ENCODE assay signal across 5 worm cellular contexts in the genomic region with DNA sequence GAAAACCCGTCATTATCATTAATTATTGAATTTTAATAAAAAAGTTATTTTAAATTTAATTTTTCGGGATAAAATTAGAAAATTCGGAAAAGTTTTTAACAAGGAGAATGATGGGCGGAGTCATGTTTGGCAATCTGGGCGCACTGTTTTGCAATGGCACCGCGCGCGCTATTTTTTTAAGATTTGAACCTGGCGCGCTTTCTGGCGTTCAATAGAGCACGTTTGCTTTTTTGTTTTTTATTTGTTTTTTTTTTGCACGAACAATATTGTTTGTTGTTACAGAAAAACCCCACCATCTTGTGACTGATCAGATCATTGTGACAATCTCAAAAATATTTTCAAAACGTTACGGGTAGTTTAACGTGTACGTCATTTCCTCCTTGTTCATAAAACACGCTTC.
A peak's percentile ranks its signal among the peaks of the same experiment; 100 is the strongest.
TF ChIP-seq lines count a peak whose summit lies in the region.

Gene hyls-1 (plus strand): TSS at position 249 of the 400 bp plus-strand sequence.

TF ChIP-seq in whole organism, L1 larva, 84 proteins besides CTCF, POLR2A, EP300 and RAD21 (continues in another document):
- TF ChIP-seq nhr-90 (tag; optimal IDR thresholded peaks at IDR 0.05; lab: Kevin White, UChicago; ENCODE audit: poor library complexity): peak; percentile 89
- TF ChIP-seq C34B4.2 (tag; optimal IDR thresholded peaks at IDR 0.05; lab: Kevin White, UChicago): no peak
- no peak for TF ChIP-seq unc-30 (tag; optimal IDR thresholded peaks at IDR 0.05; lab: Kevin White, UChicago)
- no peak for TF ChIP-seq ceh-90 (tag; optimal IDR thresholded peaks at IDR 0.05; lab: Kevin White, UChicago)
- peak; percentile 44 for TF ChIP-seq ceh-8 (GFP tag; optimal IDR thresholded peaks at IDR 0.05; lab: Kevin White, UChicago)
- TF ChIP-seq fkh-10 (GFP tag; optimal IDR thresholded peaks at IDR 0.05; lab: Kevin White, UChicago): peak; percentile 37
- TF ChIP-seq dsc-1 (tag; optimal IDR thresholded peaks at IDR 0.05; lab: Kevin White, UChicago): peak; percentile 82
- TF ChIP-seq nhr-19 (GFP tag; conservative IDR thresholded peaks at IDR 0.05; lab: Robert Waterston, UW): peak; percentile 91
- no peak for TF ChIP-seq nhr-28 (tag; optimal IDR thresholded peaks at IDR 0.05; lab: Kevin White, UChicago)
- TF ChIP-seq tlp-1 (tag; optimal IDR thresholded peaks at IDR 0.05; lab: Kevin White, UChicago): no peak
- TF ChIP-seq snu-23 (GFP tag; optimal IDR thresholded peaks at IDR 0.05; lab: Kevin White, UChicago): peak; percentile 92
- TF ChIP-seq dpl-1 (GFP tag; optimal IDR thresholded peaks at IDR 0.05; lab: Kevin White, UChicago): peak; percentile 94 to 95 (median 95)
- TF ChIP-seq zag-1 (tag; optimal IDR thresholded peaks at IDR 0.05; lab: Kevin White, UChicago): no peak
- TF ChIP-seq ama-1 (optimal IDR thresholded peaks at IDR 0.05; lab: Kevin White, UChicago): no peak
- peak; percentile 8 for TF ChIP-seq sox-4 (tag; optimal IDR thresholded peaks at IDR 0.05; lab: Kevin White, UChicago)
- TF ChIP-seq mep-1 (tag; optimal IDR thresholded peaks at IDR 0.05; lab: Kevin White, UChicago): peak; percentile 80
- TF ChIP-seq swsn-7 (tag; optimal IDR thresholded peaks at IDR 0.05; lab: Kevin White, UChicago): peak; percentile 85

TF ChIP-seq in whole organism, L3 larva, 47 proteins besides CTCF, POLR2A, EP300 and RAD21 (continues in another document):
- TF ChIP-seq skn-1 (tag; optimal IDR thresholded peaks at IDR 0.05; lab: Kevin White, UChicago) (peak; percentile 37), nfya-1 (tag; optimal IDR thresholded peaks at IDR 0.05; lab: Kevin White, UChicago; ENCODE audit: insufficient read depth) (peak; percentile 91), nhr-12 (tag; optimal IDR thresholded peaks at IDR 0.05; lab: Kevin White, UChicago) (no peak), zag-1 (tag; optimal IDR thresholded peaks at IDR 0.05; lab: Kevin White, UChicago) (no peak), R02D3.7 (tag; optimal IDR thresholded peaks at IDR 0.05; lab: Kevin White, UChicago) (peak; percentile 69), nhr-23 (tag; optimal IDR thresholded peaks at IDR 0.05; lab: Kevin White, UChicago) (peak; percentile 94), pqm-1 (tag; optimal IDR thresholded peaks at IDR 0.05; lab: Kevin White, UChicago) (peak; percentile 31), lin-15B (tag; optimal IDR thresholded peaks at IDR 0.05; lab: Kevin White, UChicago) (peak; percentile 92), nhr-67 (tag; optimal IDR thresholded peaks at IDR 0.05; lab: Kevin White, UChicago) (no peak), ceh-28 (tag; optimal IDR thresholded peaks at IDR 0.05; lab: Kevin White, UChicago) (peak; percentile 65), egl-5 (tag; optimal IDR thresholded peaks at IDR 0.05; lab: Kevin White, UChicago) (peak; percentile 95), elt-2 (tag; optimal IDR thresholded peaks at IDR 0.05; lab: Kevin White, UChicago) (peak; percentile 51), tbx-2 (tag; optimal IDR thresholded peaks at IDR 0.05; lab: Kevin White, UChicago) (no peak), lsy-12 (tag; optimal IDR thresholded peaks at IDR 0.05; lab: Kevin White, UChicago) (no peak), pha-4 (tag; optimal IDR thresholded peaks at IDR 0.05; lab: Kevin White, UChicago) (peak; percentile 96), eor-1 (tag; optimal IDR thresholded peaks at IDR 0.05; lab: Kevin White, UChicago) (no peak), snpc-4 (tag; optimal IDR thresholded peaks at IDR 0.05; lab: Kevin White, UChicago) (peak; percentile 57), hmg-11 (tag; optimal IDR thresholded peaks at IDR 0.05; lab: Kevin White, UChicago) (peak; percentile 86)

TF ChIP-seq in whole organism, early embryonic, 17 proteins besides CTCF, POLR2A, EP300 and RAD21:
- TF ChIP-seq hnd-1 (tag; optimal IDR thresholded peaks at IDR 0.05; lab: Kevin White, UChicago) (no peak), F13C5.2 (tag; optimal IDR thresholded peaks at IDR 0.05; lab: Kevin White, UChicago) (peak; percentile 60), ama-1 (optimal IDR thresholded peaks at IDR 0.05; lab: Kevin White, UChicago) (no peak), B0310.2 (tag; optimal IDR thresholded peaks at IDR 0.05; lab: Kevin White, UChicago) (no peak), hmg-4 (GFP tag; optimal IDR thresholded peaks at IDR 0.05; lab: Kevin White, UChicago) (peak; percentile 5), tbx-37 (GFP tag; conservative IDR thresholded peaks at IDR 0.05; lab: Robert Waterston, UW) (peak; percentile 41; the same call in 1 of the 2 replicates)

TF ChIP-seq in whole organism, midembryonic, 9 proteins besides CTCF, POLR2A, EP300 and RAD21:
- TF ChIP-seq T22C8.4 (GFP tag; IDR thresholded peaks at IDR 0.05; lab: Robert Waterston, UW) (no peak), ztf-23 (GFP tag; IDR thresholded peaks at IDR 0.05; lab: Robert Waterston, UW) (0 out of 2 replicates have a peak, but pooled peaks have one; percentile 56), klf-2 (GFP tag; conservative IDR thresholded peaks at IDR 0.05; lab: Robert Waterston, UW) (no peak), tab-1 (GFP tag; IDR thresholded peaks at IDR 0.05; lab: Robert Waterston, UW) (no peak), med-1 (GFP tag; optimal IDR thresholded peaks at IDR 0.05; lab: Kevin White, UChicago; ENCODE audit: insufficient read depth) (no peak), ref-1 (GFP tag; conservative IDR thresholded peaks at IDR 0.05; lab: Robert Waterston, UW) (no peak), ztf-29 (GFP tag; IDR thresholded peaks at IDR 0.05; lab: Robert Waterston, UW) (no peak), cog-1 (tag; optimal IDR thresholded peaks at IDR 0.05; lab: Kevin White, UChicago) (peak; percentile 78), flt-1 (GFP tag; IDR thresholded peaks at IDR 0.05; lab: Robert Waterston, UW) (0 out of 2 replicates have a peak, but pooled peaks have one; percentile 45)

TF ChIP-seq in whole organism, young adult, 124 proteins besides CTCF, POLR2A, EP300 and RAD21 (continues in another document):
- peak; percentile 85 for TF ChIP-seq dpl-1 (GFP tag; optimal IDR thresholded peaks at IDR 0.05; lab: Kevin White, UChicago)
- no peak for TF ChIP-seq lin-26 (GFP tag; IDR thresholded peaks at IDR 0.05; lab: Robert Waterston, UW)
- TF ChIP-seq hlh-26 (GFP tag; conservative IDR thresholded peaks at IDR 0.05; lab: Robert Waterston, UW): no peak
- no peak for TF ChIP-seq madf-10 (tag; optimal IDR thresholded peaks at IDR 0.05; lab: Kevin White, UChicago)
- TF ChIP-seq ztf-22 (GFP tag; optimal IDR thresholded peaks at IDR 0.05; lab: Kevin White, UChicago): no peak
- TF ChIP-seq tlf-1 (GFP tag; optimal IDR thresholded peaks at IDR 0.05; lab: Kevin White, UChicago): peak; percentile 63
- no peak for TF ChIP-seq snpc-4 (GFP tag; optimal IDR thresholded peaks at IDR 0.05; lab: Kevin White, UChicago)
- peak in 3 of 4 experiments; percentile 45 to 60 (median 45) for TF ChIP-seq snpc-4 (tag; optimal IDR thresholded peaks at IDR 0.05; lab: Kevin White, UChicago)
- TF ChIP-seq unc-62 (GFP tag; optimal IDR thresholded peaks at IDR 0.05; lab: Kevin White, UChicago): no peak
- no peak for TF ChIP-seq C17E4.6 (GFP tag; IDR thresholded peaks at IDR 0.05; lab: Robert Waterston, UW)
- peak; percentile 61 for TF ChIP-seq hmg-1.2 (GFP tag; IDR thresholded peaks at IDR 0.05; lab: Robert Waterston, UW)
- peak; percentile 60 for TF ChIP-seq lsl-1 (GFP tag; optimal IDR thresholded peaks at IDR 0.05; lab: Kevin White, UChicago)
- peak; percentile 77 for TF ChIP-seq ceh-91 (GFP tag; IDR thresholded peaks at IDR 0.05; lab: Robert Waterston, UW)
- TF ChIP-seq ceh-100 (GFP tag; IDR thresholded peaks at IDR 0.05; lab: Robert Waterston, UW): peak; percentile 74
- TF ChIP-seq lin-40 (tag; optimal IDR thresholded peaks at IDR 0.05; lab: Kevin White, UChicago): peak; percentile 72
- no peak for TF ChIP-seq mxl-1 (tag; optimal IDR thresholded peaks at IDR 0.05; lab: Kevin White, UChicago)
- peak; percentile 31 for TF ChIP-seq rpc-1 (optimal IDR thresholded peaks at IDR 0.05; lab: Kevin White, UChicago)
- no peak for TF ChIP-seq rpc-1 (tag; optimal IDR thresholded peaks at IDR 0.05; lab: Kevin White, UChicago)
- no peak for TF ChIP-seq die-1 (tag; optimal IDR thresholded peaks at IDR 0.05; lab: Kevin White, UChicago)
- no peak for TF ChIP-seq chd-7 (tag; optimal IDR thresholded peaks at IDR 0.05; lab: Kevin White, UChicago)
- peak in 1 of 3 experiments; percentile 91 for TF ChIP-seq lin-35 (GFP tag; optimal IDR thresholded peaks at IDR 0.05; lab: Kevin White, UChicago)
- TF ChIP-seq ztf-6 (GFP tag; IDR thresholded peaks at IDR 0.05; lab: Robert Waterston, UW): no peak
- no peak for TF ChIP-seq B0035.1 (tag; optimal IDR thresholded peaks at IDR 0.05; lab: Kevin White, UChicago)
- peak; percentile 65; the same call in 1 of the 2 replicates for TF ChIP-seq Y53G8AR.9 (GFP tag; conservative IDR thresholded peaks at IDR 0.05; lab: Robert Waterston, UW)
- no peak for TF ChIP-seq ztf-25 (GFP tag; IDR thresholded peaks at IDR 0.05; lab: Robert Waterston, UW)
- no peak for TF ChIP-seq cebp-1 (GFP tag; IDR thresholded peaks at IDR 0.05; lab: Robert Waterston, UW)
- TF ChIP-seq cebp-1 (tag; optimal IDR thresholded peaks at IDR 0.05; lab: Kevin White, UChicago): peak; percentile 71
- TF ChIP-seq hlh-12 (tag; optimal IDR thresholded peaks at IDR 0.05; lab: Kevin White, UChicago): no peak
- peak; percentile 33 for TF ChIP-seq ceh-27 (GFP tag; optimal IDR thresholded peaks at IDR 0.05; lab: Kevin White, UChicago)
- TF ChIP-seq aptf-3 (GFP tag; IDR thresholded peaks at IDR 0.05; lab: Robert Waterston, UW): no peak
- no peak for TF ChIP-seq T07F8.4 (tag; optimal IDR thresholded peaks at IDR 0.05; lab: Kevin White, UChicago)
- TF ChIP-seq F33H1.4 (GFP tag; IDR thresholded peaks at IDR 0.05; lab: Robert Waterston, UW): peak; percentile 63
- TF ChIP-seq snpc-3.4 (tag; optimal IDR thresholded peaks at IDR 0.05; lab: Kevin White, UChicago): peak; percentile 34
- TF ChIP-seq zfh-2 (GFP tag; conservative IDR thresholded peaks at IDR 0.05; lab: Robert Waterston, UW): no peak
- peak; percentile 84 for TF ChIP-seq pbrm-1 (GFP tag; IDR thresholded peaks at IDR 0.05; lab: Robert Waterston, UW)
- peak; percentile 44 for TF ChIP-seq snpc-1.3 (tag; optimal IDR thresholded peaks at IDR 0.05; lab: Kevin White, UChicago; ENCODE audit: insufficient read depth)
- TF ChIP-seq dox-1 (GFP tag; IDR thresholded peaks at IDR 0.05; lab: Robert Waterston, UW): peak; percentile 76
- TF ChIP-seq pha-4 (tag; optimal IDR thresholded peaks at IDR 0.05; lab: Kevin White, UChicago): peak; percentile 74
- TF ChIP-seq let-526 (GFP tag; IDR thresholded peaks at IDR 0.05; lab: Robert Waterston, UW): no peak
- no peak for TF ChIP-seq repo-1 (tag; optimal IDR thresholded peaks at IDR 0.05; lab: Kevin White, UChicago)
- no peak for TF ChIP-seq ztf-26 (tag; optimal IDR thresholded peaks at IDR 0.05; lab: Kevin White, UChicago)
- TF ChIP-seq madf-6 (GFP tag; IDR thresholded peaks at IDR 0.05; lab: Robert Waterston, UW): peak; percentile 88
- no peak for TF ChIP-seq tbx-9 (tag; optimal IDR thresholded peaks at IDR 0.05; lab: Kevin White, UChicago; ENCODE audit: borderline replicate concordance)

Comparison
In these comparisons a context has a peak if more than half of its experiments do, and no peak if none do; other contexts are left out.
1. Of the 8 proteins assayed by ChIP-seq in both whole organism, young adult and whole organism, L1 larva: peak only in whole organism, young adult: none; only in whole organism, L1 larva: nhr-90; in both: dpl-1, efl-1, snpc-4 and unc-130; in neither: 2; mixed calls (peak in some experiments, not most) for 1.